Worm (Caenorhabditis elegans): ENCODE measurements around the gene spe-6.

Gene spe-6

DNA sequence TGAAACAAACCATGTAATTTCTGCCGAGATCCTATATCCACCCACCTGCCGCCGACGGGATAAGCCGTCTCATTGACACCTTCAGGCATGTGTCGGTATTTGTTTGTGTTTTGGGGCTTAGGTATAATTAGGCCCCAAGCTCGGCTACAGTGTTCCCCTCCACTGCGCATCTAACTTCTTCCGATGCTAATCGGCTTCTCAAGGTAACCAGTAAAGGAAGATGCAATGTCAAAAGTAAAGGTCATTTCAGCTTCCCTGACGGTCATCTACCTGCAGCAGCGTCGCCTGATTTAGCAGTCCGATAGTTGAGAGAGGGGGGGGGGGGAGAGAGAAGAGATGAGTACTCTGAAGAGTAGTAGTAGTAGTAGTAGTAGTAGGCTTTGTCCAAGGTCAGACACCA, 53.0 kb downstream of the spe-6 start:
- peak; percentile 93 for TF ChIP-seq ztf-29 (GFP tag; IDR thresholded peaks at IDR 0.05)
- TF ChIP-seq tab-1 (GFP tag; IDR thresholded peaks at IDR 0.05) = 0 out of 2 replicates have a peak, but pooled peaks have one; percentile 37
- TF ChIP-seq cog-1 (tag; optimal IDR thresholded peaks at IDR 0.05) = no peak
